Fruit fly (Drosophila melanogaster) whole organism, embryonic: Measurements from ENCODE around the gene CG13455.
A peak's percentile ranks its signal among the peaks of the same experiment; 100 is the strongest.

Experiments used
- Antp ChIP-seq: fragments of 200-800 bp; sonication (Bioruptor generic); optimal IDR thresholded peaks from 3 replicates; lab custom pipeline; 2016; ENCODE audit warnings: missing biosample characterization, missing genetic modification characterization
- Atf-2 ChIP-seq: fragments of 200-800 bp; sonication (Bioruptor generic); optimal IDR thresholded peaks from 2 replicates; lab custom pipeline; 2016; ENCODE audit warnings: missing biosample characterization, missing genetic modification characterization
- Bteb2 ChIP-seq: fragments of 200-800 bp; sonication (Bioruptor generic); optimal IDR thresholded peaks from 2 replicates; lab custom pipeline; 2016; ENCODE audit warnings: missing biosample characterization, missing genetic modification characterization
- CG11560 ChIP-seq: fragments of 200-800 bp; sonication (Bioruptor generic); IDR thresholded peaks from 3 replicates; pipeline ENCODE4 v1.3.6; 2022; ENCODE audit warnings: missing biosample characterization, missing genetic modification characterization
- CG12659 ChIP-seq: fragments of 200-800 bp; sonication (Bioruptor generic); optimal IDR thresholded peaks from 3 replicates; lab custom pipeline; 2017; ENCODE audit warnings: mild to moderate bottlenecking, missing biosample characterization, missing genetic modification reagents, missing genetic modification characterization
- CG12744 ChIP-seq: fragments of 200-800 bp; sonication (Bioruptor generic); optimal IDR thresholded peaks from 2 replicates; lab custom pipeline; 2016; ENCODE audit warnings: missing biosample characterization, missing genetic modification characterization
- CG13287 ChIP-seq: fragments of 200-800 bp; sonication (Bioruptor generic); IDR thresholded peaks from 2 replicates; pipeline ENCODE4 v1.3.6; 2022; ENCODE audit warnings: missing biosample characterization, missing genetic modification characterization; ENCODE audit not compliant: partially characterized antibody
- CG15011 ChIP-seq: fragments of 200-800 bp; sonication (Bioruptor generic); optimal IDR thresholded peaks from 3 replicates; lab custom pipeline; 2018; ENCODE audit warnings: missing biosample characterization, mild to moderate bottlenecking, missing genetic modification characterization
- CG1529 ChIP-seq: fragments of 200-800 bp; sonication (Bioruptor generic); optimal IDR thresholded peaks from 3 replicates; lab custom pipeline; 2018; ENCODE audit warnings: missing biosample characterization, missing genetic modification characterization
- CG3065 ChIP-seq: fragments of 200-800 bp; sonication (Bioruptor generic); optimal IDR thresholded peaks from 2 replicates; lab custom pipeline; 2016; ENCODE audit warnings: missing biosample characterization, missing genetic modification characterization
- CG33213 ChIP-seq: fragments of 200-800 bp; sonication (Bioruptor generic); optimal IDR thresholded peaks from 3 replicates; lab custom pipeline; 2016; ENCODE audit warnings: missing biosample characterization, missing genetic modification characterization
- CG3995 ChIP-seq: fragments of 200-800 bp; sonication (Bioruptor generic); optimal IDR thresholded peaks from 3 replicates; lab custom pipeline; 2016; ENCODE audit warnings: missing biosample characterization, missing genetic modification characterization
- CG4282 ChIP-seq: fragments of 200-800 bp; sonication (Bioruptor generic); optimal IDR thresholded peaks from 2 replicates; lab custom pipeline; 2016; ENCODE audit warnings: missing biosample characterization, missing genetic modification characterization
- CG5953 ChIP-seq: fragments of 200-800 bp; sonication (Bioruptor generic); IDR thresholded peaks from 2 replicates; pipeline ENCODE4 v1.3.6; 2022; ENCODE audit warnings: missing biosample characterization, missing genetic modification characterization
- CG6791 ChIP-seq: fragments of 200-800 bp; sonication (Bioruptor generic); IDR thresholded peaks from 3 replicates; pipeline ENCODE4 v1.3.6; 2022; ENCODE audit warnings: missing biosample characterization, missing genetic modification characterization; ENCODE audit not compliant: partially characterized antibody
- CG7987 ChIP-seq: fragments of 200-800 bp; sonication (Bioruptor generic); optimal IDR thresholded peaks from 2 replicates; lab custom pipeline; 2018; ENCODE audit warnings: missing biosample characterization, mild to moderate bottlenecking, missing genetic modification characterization, moderate library complexity
- D19A ChIP-seq: fragments of 200-800 bp; optimal IDR thresholded peaks from 3 replicates; lab custom pipeline; 2019; ENCODE audit warnings: missing biosample characterization, mild to moderate bottlenecking, missing genetic modification characterization, moderate library complexity
- Dref ChIP-seq: fragments of 200-800 bp; sonication (Bioruptor generic); IDR thresholded peaks from 2 replicates; pipeline ENCODE4 v1.3.6; 2022; ENCODE audit warnings: missing biosample characterization, missing genetic modification characterization
- Eip74EF ChIP-seq, 2 experiments: fragments of 200-800 bp in 1 of 2; fragments of >200 bp in 1 of 2; sonication (Bioruptor generic) in 1 of 2; optimal IDR thresholded peaks; 2 replicates each; lab custom pipeline; 2017 to 2019; ENCODE audit warnings: missing biosample characterization in 2 of 2, missing genetic modification characterization in 2 of 2, mild to moderate bottlenecking in 1 of 2, moderate library complexity in 1 of 2
- GATAe ChIP-seq: fragments of 200-800 bp; sonication (Bioruptor generic); conservative IDR thresholded peaks from 2 replicates; pipeline ENCODE4 v1.3.6; 2022; ENCODE audit warnings: missing biosample characterization, missing genetic modification characterization
- HLH4C ChIP-seq: fragments of 200-800 bp; sonication (Bioruptor generic); IDR thresholded peaks from 3 replicates; pipeline ENCODE4 v1.3.6; 2022; ENCODE audit warnings: missing biosample characterization, missing genetic modification characterization; ENCODE audit not compliant: partially characterized antibody
- MESR4 ChIP-seq: fragments of 200-800 bp; sonication (Bioruptor generic); optimal IDR thresholded peaks from 2 replicates; lab custom pipeline; 2018; ENCODE audit warnings: missing biosample characterization, mild to moderate bottlenecking, missing genetic modification characterization, moderate library complexity
- Mrtf ChIP-seq: fragments of 200-800 bp; sonication (Bioruptor generic); IDR thresholded peaks from 3 replicates; pipeline ENCODE4 v1.3.6; 2022; ENCODE audit warnings: missing biosample characterization, missing genetic modification characterization
- Myb ChIP-seq: fragments of 200-800 bp; sonication (Bioruptor generic); optimal IDR thresholded peaks from 2 replicates; lab custom pipeline; 2016; ENCODE audit warnings: missing biosample characterization, missing genetic modification characterization
- Pdp1 ChIP-seq, 2 experiments: fragments of 200-800 bp; sonication (Bioruptor generic); optimal IDR thresholded peaks; 3 replicates each; lab custom pipeline; 2016; ENCODE audit warnings: missing biosample characterization in 2 of 2, missing genetic modification characterization in 2 of 2, mild to moderate bottlenecking in 1 of 2, moderate library complexity in 1 of 2
- Side ChIP-seq: fragments of 200-800 bp; sonication (Bioruptor generic); optimal IDR thresholded peaks from 2 replicates; lab custom pipeline; 2016; ENCODE audit warnings: missing biosample characterization, missing genetic modification characterization
- YL-1 ChIP-seq: fragments of 200-800 bp; sonication (Bioruptor generic); optimal IDR thresholded peaks from 3 replicates; lab custom pipeline; 2017; ENCODE audit warnings: missing biosample characterization, mild to moderate bottlenecking, missing genetic modification characterization
- abd-A ChIP-seq: fragments of 200-800 bp; sonication (Bioruptor generic); optimal IDR thresholded peaks from 3 replicates; lab custom pipeline; 2019; ENCODE audit warnings: missing biosample characterization, mild to moderate bottlenecking, missing genetic modification characterization, moderate library complexity
- bbx ChIP-seq: fragments of 200-800 bp; sonication (Bioruptor generic); IDR thresholded peaks from 2 replicates; pipeline ENCODE4 v1.3.6; 2022; ENCODE audit warnings: missing biosample characterization, missing genetic modification characterization; ENCODE audit not compliant: partially characterized antibody
- bowl ChIP-seq: fragments of 200-800 bp; sonication (Bioruptor generic); IDR thresholded peaks from 2 replicates; pipeline ENCODE4 v1.3.6; 2022; ENCODE audit warnings: missing biosample characterization, missing genetic modification characterization
- cad ChIP-seq: fragments of >200 bp; optimal IDR thresholded peaks from 2 replicates; lab custom pipeline; 2017; ENCODE audit warnings: missing biosample characterization, missing genetic modification characterization
- crp ChIP-seq, 2 experiments: fragments of 200-800 bp; sonication (Bioruptor generic); optimal IDR thresholded peaks; 2 replicates in 1 of 2; 3 replicates in 1 of 2; lab custom pipeline; 2017; ENCODE audit warnings: missing biosample characterization in 2 of 2, missing genetic modification characterization in 2 of 2, mild to moderate bottlenecking in 1 of 2, moderate library complexity in 1 of 2
- ind ChIP-seq: fragments of 200-800 bp; sonication (Bioruptor generic); optimal IDR thresholded peaks from 3 replicates; lab custom pipeline; 2016; ENCODE audit warnings: missing biosample characterization, missing genetic modification characterization
- knrl ChIP-seq: fragments of 200-800 bp; sonication (Bioruptor generic); IDR thresholded peaks from 3 replicates; pipeline ENCODE4 v1.3.6; 2022; ENCODE audit warnings: missing biosample characterization, missing genetic modification characterization; ENCODE audit not compliant: partially characterized antibody
- lab ChIP-seq: fragments of 200-800 bp; sonication (Bioruptor generic); optimal IDR thresholded peaks from 3 replicates; lab custom pipeline; 2017; ENCODE audit warnings: missing biosample characterization, missing genetic modification characterization, mild to moderate bottlenecking, moderate library complexity, missing genetic modification reagents
- mirr ChIP-seq: fragments of 200-800 bp; sonication (Bioruptor generic); optimal IDR thresholded peaks from 3 replicates; lab custom pipeline; 2018; ENCODE audit warnings: missing biosample characterization, mild to moderate bottlenecking, missing genetic modification characterization
- nau ChIP-seq: fragments of 200-800 bp; sonication (Bioruptor generic); optimal IDR thresholded peaks from 3 replicates; lab custom pipeline; 2017; ENCODE audit warnings: missing biosample characterization, mild to moderate bottlenecking, missing genetic modification characterization, missing genetic modification reagents
- nmo ChIP-seq: fragments of 200-800 bp; sonication (Bioruptor generic); optimal IDR thresholded peaks from 2 replicates; lab custom pipeline; 2018; ENCODE audit warnings: missing biosample characterization, mild to moderate bottlenecking, missing genetic modification characterization, moderate library complexity
- pzg ChIP-seq: fragments of 200-800 bp; sonication (Bioruptor generic); optimal IDR thresholded peaks from 3 replicates; lab custom pipeline; 2018; ENCODE audit warnings: missing biosample characterization, mild to moderate bottlenecking, missing genetic modification characterization, moderate library complexity
- row ChIP-seq: fragments of 200-800 bp; sonication (Bioruptor generic); IDR thresholded peaks from 3 replicates; pipeline ENCODE4 v1.3.6; 2022; ENCODE audit warnings: missing biosample characterization, missing genetic modification characterization
- slp2 ChIP-seq: fragments of 200-800 bp; sonication (Bioruptor generic); optimal IDR thresholded peaks from 2 replicates; lab custom pipeline; 2016; ENCODE audit warnings: missing biosample characterization, missing genetic modification characterization
- sqz ChIP-seq: fragments of 200-800 bp; sonication (Bioruptor generic); optimal IDR thresholded peaks from 3 replicates; lab custom pipeline; 2018; ENCODE audit warnings: missing biosample characterization, mild to moderate bottlenecking, missing genetic modification characterization
- tin ChIP-seq: fragments of 200-800 bp; sonication (Bioruptor generic); optimal IDR thresholded peaks from 3 replicates; lab custom pipeline; 2016; ENCODE audit warnings: missing biosample characterization, missing genetic modification characterization
- usp ChIP-seq: fragments of >200 bp; optimal IDR thresholded peaks from 2 replicates; lab custom pipeline; 2017; ENCODE audit warnings: missing biosample characterization, missing genetic modification characterization
- zen ChIP-seq: fragments of 200-800 bp; sonication (Bioruptor generic); optimal IDR thresholded peaks from 3 replicates; lab custom pipeline; 2018; ENCODE audit warnings: missing biosample characterization, mild to moderate bottlenecking, missing genetic modification characterization, moderate library complexity
- zfh1 ChIP-seq: fragments of 200-800 bp; sonication (Bioruptor generic); IDR thresholded peaks from 3 replicates; pipeline ENCODE4 v1.3.6; 2022; ENCODE audit warnings: missing biosample characterization, missing genetic modification characterization

Gene CG13455

DNA sequence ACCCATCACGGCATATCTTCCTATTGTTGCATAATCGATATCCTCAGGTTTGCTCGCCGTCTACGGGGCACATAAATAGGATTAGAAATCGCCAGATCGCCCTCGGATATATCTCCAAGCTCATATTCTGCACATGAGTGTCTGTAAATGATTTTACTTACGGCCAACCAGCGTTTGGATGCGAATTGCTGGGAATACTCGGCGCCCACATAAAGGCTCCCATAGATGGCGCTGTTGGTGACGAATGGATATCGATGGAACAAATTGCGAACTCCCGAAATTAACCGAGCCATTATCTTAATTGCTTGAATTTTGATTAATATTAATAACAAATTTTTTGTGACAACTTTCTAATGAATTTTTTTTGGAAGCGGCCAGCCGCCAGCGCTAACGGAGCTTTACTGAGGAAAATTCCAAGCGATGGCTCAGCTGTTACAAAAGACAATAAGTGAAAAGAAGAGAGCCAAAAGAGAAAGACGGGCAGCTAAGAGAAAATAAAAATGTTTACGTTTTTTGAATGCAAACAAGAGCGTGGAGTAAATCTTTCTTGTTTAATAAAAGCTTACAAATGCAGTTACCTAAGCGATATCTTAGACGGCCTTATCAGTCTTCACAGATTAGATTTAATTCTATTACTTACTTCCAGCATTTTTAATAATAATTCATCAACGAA, 1.6 kb upstream of the CG13455 start (continued):
- TF ChIP-seq zen (tag; lab: Kevin White, UChicago) (no peak), Antp (no peak), CG5953 (no peak), GATAe (GFP tag; lab: Robert Waterston, UW) (no peak), abd-A (tag; lab: Kevin White, UChicago) (no peak), Mrtf (no peak), CG15011 (no peak), lab (GFP tag; lab: Kevin White, UChicago) (peak; percentile 25), CG12744 (GFP tag; lab: Kevin White, UChicago) (no peak), YL-1 (GFP tag; lab: Kevin White, UChicago) (no peak)

DNA sequence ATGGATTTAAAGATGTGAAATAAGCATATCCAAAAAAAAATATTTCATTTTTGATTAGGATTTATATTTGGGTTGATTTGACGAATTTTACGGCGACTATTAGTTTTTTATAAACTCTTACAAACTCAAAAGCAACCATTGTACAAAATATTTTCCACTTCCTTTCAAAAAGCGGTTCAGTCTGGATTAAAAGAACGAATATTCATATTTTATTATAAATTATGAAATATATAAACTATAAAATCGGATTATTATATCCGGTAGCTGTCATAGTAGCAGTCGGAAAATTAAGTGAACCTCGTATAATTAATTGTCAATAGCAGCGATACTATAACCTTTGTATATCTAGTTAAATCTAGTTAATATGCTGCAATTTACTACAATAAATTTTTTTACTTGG, 925 bp upstream of the CG13455 start, which contains the start of gene CG12355:
CG12355 (minus strand) TSS at position 101 of the 400 bp plus-strand sequence.
- no peak for TF ChIP-seq Dref (GFP tag; lab: Robert Waterston, UW)
- TF ChIP-seq CG7987 (GFP tag; lab: Kevin White, UChicago): no peak
- no peak for TF ChIP-seq ind
- TF ChIP-seq, all 482 proteins: peak for 0

dm6 chr3L:15497902-15498301, 1.5 kb downstream of the CG13455 start, which contains the start of gene CG7276:
Gene CG7276 (plus strand): TSS chr3L:15498202.
- TF ChIP-seq D19A (no peak), usp (no peak), bowl (GFP tag; lab: Robert Waterston, UW) (no peak), sqz (no peak), CG5953 (no peak), Side (GFP tag; lab: Kevin White, UChicago) (no peak), Bteb2 (no peak), CG4282 (GFP tag; lab: Kevin White, UChicago) (no peak), cad (GFP tag; lab: Kevin White, UChicago) (no peak), CG3995 (no peak), CG1529 (no peak), CG11560 (tag; lab: Robert Waterston, UW) (no peak), slp2 (GFP tag; lab: Kevin White, UChicago) (no peak), Atf-2 (GFP tag; lab: Kevin White, UChicago) (no peak), CG12659 (GFP tag; lab: Kevin White, UChicago) (no peak), zfh1 (GFP tag; lab: Robert Waterston, UW) (no peak), Pdp1 (GFP tag; optimal IDR thresholded peaks at IDR 0.05; lab: Kevin White, UChicago) (no peak), tin (GFP tag; lab: Kevin White, UChicago) (no peak)

DNA sequence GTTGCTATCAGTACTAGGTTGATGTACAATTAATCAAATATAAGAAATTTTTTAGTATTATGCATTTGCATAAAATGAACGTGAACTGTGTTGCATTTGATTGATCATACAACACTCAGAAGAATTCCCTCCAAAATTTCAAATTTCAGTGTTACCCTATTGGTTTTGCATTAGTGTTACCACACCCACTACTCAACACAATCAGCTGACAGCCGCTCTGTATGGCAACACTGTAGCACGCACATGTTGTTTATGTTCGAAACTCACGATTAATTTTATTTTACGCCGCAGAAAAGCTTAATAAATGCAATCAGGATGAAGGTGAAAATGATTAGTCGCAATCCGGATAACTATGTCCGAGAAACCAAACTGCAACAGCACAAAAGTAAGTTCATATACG, 2.4 kb downstream of the CG13455 start, which contains the start of gene CG7275:
CG7275 (plus strand) TSS at position 215 of the 400 bp plus-strand sequence.
- 0 out of 3 replicates have a peak, but pooled peaks have one; percentile 48 for TF ChIP-seq HLH4C (GFP tag; lab: Robert Waterston, UW)
- TF ChIP-seq Eip74EF (GFP tag; optimal IDR thresholded peaks at IDR 0.05; lab: Kevin White, UChicago): no peak
- peak; percentile 57; the same call in 1 of the 3 replicates for TF ChIP-seq CG6791 (GFP tag; lab: Robert Waterston, UW)
- TF ChIP-seq Myb (GFP tag; lab: Kevin White, UChicago): peak; percentile 47
- TF ChIP-seq CG3065: no peak
- TF ChIP-seq nau: peak; percentile 7
- peak; percentile 92 for TF ChIP-seq pzg (GFP tag; lab: Kevin White, UChicago)
- TF ChIP-seq CG13287 (GFP tag; lab: Robert Waterston, UW): peak; percentile 71
- peak; percentile 16; the same call in 1 of the 3 replicates for TF ChIP-seq row
- peak; percentile 54 for TF ChIP-seq MESR4 (GFP tag; lab: Kevin White, UChicago)
- TF ChIP-seq mirr: peak; percentile 34
- TF ChIP-seq bbx (GFP tag; lab: Robert Waterston, UW): peak; percentile 52; the same call in 1 of the 2 replicates
- TF ChIP-seq knrl (GFP tag; lab: Robert Waterston, UW): peak; percentile 46; the same call in 2 of the 3 replicates
- peak; percentile 86 to 98 for TF ChIP-seq crp (GFP tag; optimal IDR thresholded peaks at IDR 0.05; lab: Kevin White, UChicago)
- peak; percentile 39 for TF ChIP-seq nmo (GFP tag; lab: Kevin White, UChicago)
- peak; percentile 15 for TF ChIP-seq CG33213
